Fruit fly (Drosophila melanogaster) whole organism, adult: ENCODE results near the gene fend.
A peak's percentile ranks its signal among the peaks of the same experiment; 100 is the strongest.

Experiments used
- CG12768 ChIP-seq: fragments of 200-800 bp; sonication (Bioruptor generic); optimal IDR thresholded peaks from 2 replicates; lab custom pipeline; 2017; ENCODE audit warnings: missing biosample characterization, missing genetic modification characterization, mild to moderate bottlenecking, moderate library complexity, missing genetic modification reagents
- CG14711 ChIP-seq: fragments of 200-800 bp; sonication (Bioruptor generic); optimal IDR thresholded peaks from 2 replicates; lab custom pipeline; 2018; ENCODE audit warnings: missing biosample characterization, mild to moderate bottlenecking, missing genetic modification characterization, moderate library complexity
- CG1620 ChIP-seq: fragments of 200-800 bp; sonication (Bioruptor generic); optimal IDR thresholded peaks from 2 replicates; lab custom pipeline; 2016; ENCODE audit warnings: missing biosample characterization, missing genetic modification characterization
- CG33017 ChIP-seq: fragments of 200-800 bp; sonication (Bioruptor generic); optimal IDR thresholded peaks from 2 replicates; lab custom pipeline; 2018; ENCODE audit warnings: missing biosample characterization, mild to moderate bottlenecking, missing genetic modification characterization, moderate library complexity
- CG5204 ChIP-seq: fragments of 200-800 bp; sonication (Bioruptor generic); optimal IDR thresholded peaks from 2 replicates; lab custom pipeline; 2016; ENCODE audit warnings: missing biosample characterization, missing genetic modification characterization
- CG7101 ChIP-seq: fragments of 200-800 bp; sonication (Bioruptor generic); optimal IDR thresholded peaks from 2 replicates; lab custom pipeline; 2018; ENCODE audit warnings: missing biosample characterization, mild to moderate bottlenecking, missing genetic modification characterization, moderate library complexity
- Clk ChIP-seq: fragments of 200-800 bp; sonication (Bioruptor generic); optimal IDR thresholded peaks from 2 replicates; lab custom pipeline; 2017; ENCODE audit warnings: missing biosample characterization, missing genetic modification characterization
- Crg-1 ChIP-seq: fragments of 200-800 bp; sonication (Bioruptor generic); optimal IDR thresholded peaks from 2 replicates; lab custom pipeline; 2016; ENCODE audit warnings: missing biosample characterization, missing genetic modification characterization
- Hr96 ChIP-seq: fragments of 200-800 bp; sonication (Bioruptor generic); optimal IDR thresholded peaks from 2 replicates; lab custom pipeline; 2016; ENCODE audit warnings: missing biosample characterization, missing genetic modification characterization
- Mnt ChIP-seq: fragments of 200-800 bp; sonication (Bioruptor generic); optimal IDR thresholded peaks from 2 replicates; lab custom pipeline; 2016; ENCODE audit warnings: missing biosample characterization, mild to moderate bottlenecking, missing genetic modification characterization
- bab1 ChIP-seq: fragments of 200-800 bp; sonication (Bioruptor generic); optimal IDR thresholded peaks from 3 replicates; lab custom pipeline; 2019; ENCODE audit warnings: missing biosample characterization, mild to moderate bottlenecking, missing genetic modification characterization, moderate library complexity
- kay ChIP-seq: fragments of 200-800 bp; sonication (Bioruptor generic); peaks from one replicate; lab custom pipeline; 2016; ENCODE audit warnings: missing biosample characterization, missing genetic modification characterization, borderline replicate concordance
- ovo ChIP-seq: fragments of 200-800 bp; sonication (Bioruptor generic); optimal IDR thresholded peaks from 2 replicates; lab custom pipeline; 2016; ENCODE audit warnings: missing biosample characterization, missing genetic modification characterization
- pad ChIP-seq: fragments of 200-800 bp; sonication (Bioruptor generic); optimal IDR thresholded peaks from 3 replicates; lab custom pipeline; 2017; ENCODE audit warnings: missing biosample characterization, missing genetic modification characterization, mild to moderate bottlenecking, moderate library complexity, missing genetic modification reagents
- tj ChIP-seq: fragments of 200-800 bp; sonication (Bioruptor generic); optimal IDR thresholded peaks from 3 replicates; lab custom pipeline; 2017; ENCODE audit warnings: missing biosample characterization, mild to moderate bottlenecking, missing genetic modification characterization, moderate library complexity
- toe ChIP-seq: fragments of 200-800 bp; sonication (Bioruptor generic); optimal IDR thresholded peaks from 2 replicates; lab custom pipeline; 2016; ENCODE audit warnings: missing biosample characterization, missing genetic modification characterization

fend gene

DNA sequence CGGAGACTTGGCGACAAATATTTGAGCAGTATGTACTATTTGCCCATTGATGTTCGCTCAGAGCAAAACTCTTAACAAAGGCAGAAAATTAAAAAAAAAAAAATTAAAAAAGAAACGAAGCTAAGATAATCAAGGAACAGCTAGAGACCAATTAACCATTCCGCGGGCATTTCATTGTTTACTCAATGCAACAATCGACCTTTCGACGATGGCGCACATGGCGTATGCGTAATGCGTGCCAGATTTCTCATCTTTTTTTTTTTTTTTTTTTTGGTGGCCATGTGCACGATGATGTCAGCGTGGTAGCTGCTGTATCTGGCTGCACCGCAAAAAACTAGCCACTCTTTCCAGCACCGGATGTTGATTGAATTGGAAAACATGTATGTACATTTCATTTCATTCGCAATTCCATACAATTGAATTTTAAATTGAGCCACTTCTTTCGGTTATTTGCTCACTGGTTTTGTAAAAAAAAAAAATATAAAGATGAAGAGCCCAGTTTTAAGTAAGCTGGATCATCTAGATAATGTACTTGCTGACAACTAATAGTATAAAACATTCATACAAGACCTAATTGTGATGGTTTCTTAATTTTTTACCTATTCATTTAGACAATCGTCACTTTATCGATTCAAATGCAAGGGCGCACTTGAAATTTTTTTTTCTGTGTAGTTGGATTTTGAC, 59.1 kb downstream of the fend start:
- TF ChIP-seq CG5204 (no peak), Clk (GFP tag; lab: Kevin White, UChicago) (no peak), kay (GFP tag; lab: Kevin White, UChicago) (peak; percentile 33), CG1620 (peak; percentile 32), CG7101 (tag; lab: Kevin White, UChicago) (peak; percentile 1), ovo (GFP tag; lab: Kevin White, UChicago) (no peak), bab1 (no peak), Hr96 (GFP tag; lab: Kevin White, UChicago) (no peak), Mnt (GFP tag; lab: Kevin White, UChicago) (peak; percentile 25), pad (GFP tag; lab: Kevin White, UChicago) (no peak), CG14711 (tag; lab: Kevin White, UChicago) (no peak), toe (peak; percentile 11)

DNA sequence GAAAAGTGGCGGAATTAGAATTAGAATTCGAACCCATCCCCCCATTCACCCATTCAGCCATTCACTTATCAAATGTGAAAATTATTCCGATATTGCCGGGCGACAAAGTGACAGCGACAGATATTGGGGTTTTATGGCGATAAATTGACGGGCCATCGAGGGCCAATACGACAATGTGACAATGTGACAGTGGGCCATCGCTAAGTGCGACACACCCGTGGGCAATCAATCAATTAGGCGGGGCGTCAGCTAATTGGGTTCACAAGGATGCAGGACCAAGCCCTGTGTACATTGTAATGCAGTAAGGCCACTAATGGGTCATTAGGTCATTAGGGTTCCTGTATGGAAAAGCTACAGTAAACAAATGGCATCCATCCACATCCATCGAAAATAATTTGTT, 60.9 kb downstream of the fend start:
- TF ChIP-seq CG12768 (GFP tag; lab: Kevin White, UChicago): no peak
- no peak for TF ChIP-seq Clk (GFP tag; lab: Kevin White, UChicago)
- no peak for TF ChIP-seq CG1620
- no peak for TF ChIP-seq Crg-1
- no peak for TF ChIP-seq toe
- TF ChIP-seq CG33017: no peak
- no peak for TF ChIP-seq tj (GFP tag; lab: Kevin White, UChicago)
- TF ChIP-seq ovo (GFP tag; lab: Kevin White, UChicago): no peak
- TF ChIP-seq bab1: no peak
